Worm (Caenorhabditis elegans): ENCODE data around the gene dmd-7.

dmd-7 gene

DNA sequence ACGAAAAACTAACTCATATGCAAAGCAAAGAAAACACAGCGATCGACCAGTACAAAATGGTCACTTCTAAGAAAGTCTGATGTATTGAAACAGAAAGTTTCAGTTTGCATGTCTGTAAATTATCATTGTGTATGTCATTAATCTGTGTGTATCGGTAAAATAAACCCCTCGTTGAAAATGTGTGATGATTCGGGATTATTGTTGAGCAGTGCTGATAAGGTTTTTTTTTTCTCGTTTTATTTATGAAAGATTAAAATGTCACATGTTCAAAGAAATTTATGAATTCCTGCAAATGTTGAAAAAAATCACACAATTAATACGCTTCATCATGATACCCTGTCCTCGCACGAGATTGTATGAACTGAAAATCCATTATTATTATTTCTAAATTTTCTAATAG is 33.3 kb downstream of the dmd-7 start:
- no peak for TF ChIP-seq mdl-1 (tag; optimal IDR thresholded peaks at IDR 0.05)
- TF ChIP-seq sma-9 (GFP tag; optimal IDR thresholded peaks at IDR 0.05) = peak; percentile 27
- no peak for TF ChIP-seq sma-9 (tag; optimal IDR thresholded peaks at IDR 0.05)
- TF ChIP-seq ama-1 (optimal IDR thresholded peaks at IDR 0.05) = no peak
- TF ChIP-seq elt-1 (tag; optimal IDR thresholded peaks at IDR 0.05) = no peak
- no peak for TF ChIP-seq C34F6.9 (tag; optimal IDR thresholded peaks at IDR 0.05)
- TF ChIP-seq nhr-21 (tag; optimal IDR thresholded peaks at IDR 0.05) = no peak
- no peak for TF ChIP-seq nhr-23 (tag; optimal IDR thresholded peaks at IDR 0.05)
- no peak for TF ChIP-seq nhr-237 (tag; optimal IDR thresholded peaks at IDR 0.05)

- TF ChIP-seq dmd-4 (tag; optimal IDR thresholded peaks at IDR 0.05) = no peak
- TF ChIP-seq elt-1 (tag; optimal IDR thresholded peaks at IDR 0.05) = no peak
- no peak for TF ChIP-seq peb-1 (tag; optimal IDR thresholded peaks at IDR 0.05)
- TF ChIP-seq nhr-129 (tag; optimal IDR thresholded peaks at IDR 0.05) = no peak
- TF ChIP-seq mbf-1 (tag; optimal IDR thresholded peaks at IDR 0.05) = no peak
- no peak for TF ChIP-seq nhr-237 (tag; optimal IDR thresholded peaks at IDR 0.05)
- no peak for TF ChIP-seq ztf-11 (tag; optimal IDR thresholded peaks at IDR 0.05)
- no peak for TF ChIP-seq nhr-21 (tag; optimal IDR thresholded peaks at IDR 0.05)
- TF ChIP-seq ZK546.5 (tag; optimal IDR thresholded peaks at IDR 0.05) = no peak
- TF ChIP-seq crh-2 (tag; optimal IDR thresholded peaks at IDR 0.05) = no peak
Measured at ce11 chrV:6281175-6281574, 34.4 kb downstream of the dmd-7 start, which contains the start of the genes K12B6.4 and spe-49. Gene K12B6.4, minus strand, starts transcription at chrV:6281275. Gene spe-49, plus strand, starts transcription at chrV:6281359.

ce11 chrV:6286343-6286742 is 39.6 kb downstream of the dmd-7 start, which contains the start of gene srn-1:
Gene srn-1, minus strand, starts transcription at chrV:6286443.
- TF ChIP-seq zag-1 (tag; optimal IDR thresholded peaks at IDR 0.05) (no peak), crh-2 (tag; optimal IDR thresholded peaks at IDR 0.05) (no peak)

DNA sequence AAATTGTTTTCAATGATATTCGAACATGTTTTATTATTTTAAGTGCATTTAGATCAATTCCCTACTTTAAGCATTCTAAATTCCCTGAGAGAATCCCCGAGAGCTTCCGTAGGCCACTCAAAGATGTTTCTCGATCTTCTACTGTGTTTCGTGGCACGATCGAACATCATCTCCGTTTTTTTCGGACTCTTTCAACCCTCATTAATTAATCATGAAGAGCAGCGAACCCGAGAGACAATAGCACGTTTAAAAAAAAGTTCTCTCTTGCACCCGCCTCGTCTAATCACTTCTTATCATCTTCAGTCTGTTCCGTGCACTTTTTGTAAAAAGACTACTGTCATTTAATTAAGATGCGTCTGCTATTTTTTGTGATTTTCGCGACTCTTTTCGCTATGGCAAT is 41.9 kb downstream of the dmd-7 start, which contains the start of gene K12B6.11:
K12B6.11 (plus strand) TSS at position 301 of the 400 bp plus-strand sequence.
- no peak for TF ChIP-seq ztf-4 (tag; optimal IDR thresholded peaks at IDR 0.05)
- no peak for TF ChIP-seq nhr-77 (tag; optimal IDR thresholded peaks at IDR 0.05)
- TF ChIP-seq ama-1 (optimal IDR thresholded peaks at IDR 0.05) = no peak
- TF ChIP-seq mbf-1 (tag; optimal IDR thresholded peaks at IDR 0.05) = no peak
- TF ChIP-seq nhr-12 (tag; optimal IDR thresholded peaks at IDR 0.05) = no peak
- no peak for TF ChIP-seq elt-1 (tag; optimal IDR thresholded peaks at IDR 0.05)
- no peak for TF ChIP-seq lin-39 (tag; optimal IDR thresholded peaks at IDR 0.05)
- TF ChIP-seq sem-4 (tag; optimal IDR thresholded peaks at IDR 0.05) = no peak
- no peak for TF ChIP-seq ztf-1 (GFP tag; conservative IDR thresholded peaks at IDR 0.05)
- no peak for TF ChIP-seq nhr-6 (tag; optimal IDR thresholded peaks at IDR 0.05)
- TF ChIP-seq egl-27 (tag; optimal IDR thresholded peaks at IDR 0.05) = no peak

DNA sequence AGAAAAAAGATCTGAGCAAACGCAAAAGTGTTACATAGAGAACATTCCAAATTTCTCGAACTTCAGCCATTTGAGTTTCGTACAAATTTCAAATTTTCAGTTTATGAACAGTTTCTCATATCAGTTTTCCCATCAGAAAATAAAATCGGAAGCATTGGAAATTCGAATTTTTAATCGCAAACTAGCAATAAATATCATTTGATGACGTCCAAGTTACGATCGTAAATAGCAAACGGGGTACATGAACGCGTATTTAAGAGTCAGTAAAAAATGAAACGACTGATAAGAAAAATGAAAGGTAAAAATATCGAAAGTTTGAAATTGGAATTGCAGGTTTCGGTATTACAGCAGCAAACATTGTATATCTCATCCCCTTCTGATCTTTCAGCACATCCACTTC is 44.6 kb downstream of the dmd-7 start:
- TF ChIP-seq skn-1 (tag; optimal IDR thresholded peaks at IDR 0.05) (no peak), sma-9 (GFP tag; optimal IDR thresholded peaks at IDR 0.05) (peak; percentile 15), sma-9 (tag; optimal IDR thresholded peaks at IDR 0.05) (no peak), crh-2 (tag; optimal IDR thresholded peaks at IDR 0.05) (peak; percentile 41), lsy-2 (tag; optimal IDR thresholded peaks at IDR 0.05) (no peak), ZK546.5 (tag; optimal IDR thresholded peaks at IDR 0.05) (no peak), mbf-1 (tag; optimal IDR thresholded peaks at IDR 0.05) (no peak), nhr-129 (tag; optimal IDR thresholded peaks at IDR 0.05) (no peak)

- TF ChIP-seq nhr-11 (tag; optimal IDR thresholded peaks at IDR 0.05) = no peak
- no peak for TF ChIP-seq nhr-25 (tag; optimal IDR thresholded peaks at IDR 0.05)
- TF ChIP-seq crh-2 (tag; optimal IDR thresholded peaks at IDR 0.05) = peak; percentile 46
- no peak for TF ChIP-seq nhr-77 (tag; optimal IDR thresholded peaks at IDR 0.05)
- no peak for TF ChIP-seq ama-1 (optimal IDR thresholded peaks at IDR 0.05)
- no peak for TF ChIP-seq F13H6.1 (tag; optimal IDR thresholded peaks at IDR 0.05)
- TF ChIP-seq fos-1 (tag; optimal IDR thresholded peaks at IDR 0.05) = peak; percentile 41
Measured at ce11 chrV:6292401-6292800, 45.7 kb downstream of the dmd-7 start, which contains the start of gene K12B6.9. Gene K12B6.9, minus strand, starts transcription at chrV:6292666.

ce11 chrV:6301046-6301445 is 54.3 kb downstream of the dmd-7 start:
- TF ChIP-seq lsy-2 (tag; optimal IDR thresholded peaks at IDR 0.05) = no peak
- TF ChIP-seq ZK546.5 (tag; optimal IDR thresholded peaks at IDR 0.05) = no peak
- TF ChIP-seq ceh-16 (tag; optimal IDR thresholded peaks at IDR 0.05) = no peak

Measured in whole organism, L2 larva.